Fruit fly (Drosophila melanogaster): ENCODE data around the gene CG31516.

- peak; percentile 69 for TF ChIP-seq CG10209 (GFP tag; optimal IDR thresholded peaks at IDR 0.05)
- TF ChIP-seq CG17802 (tag; optimal IDR thresholded peaks at IDR 0.05) = peak; percentile 1
- TF ChIP-seq CG6272 (GFP tag; IDR thresholded peaks at IDR 0.05) = peak; percentile 67; the same call in 1 of the 2 replicates
- TF ChIP-seq pum (GFP tag; optimal IDR thresholded peaks at IDR 0.05) = peak; percentile 36
- no peak for TF ChIP-seq slp2 (GFP tag; optimal IDR thresholded peaks at IDR 0.05)
- TF ChIP-seq CG6689 (GFP tag; IDR thresholded peaks at IDR 0.05) = peak; percentile 63
- peak; percentile 68 for TF ChIP-seq Blimp-1 (GFP tag; optimal IDR thresholded peaks at IDR 0.05)
- peak; percentile 83; the same call in 2 of the 3 replicates for TF ChIP-seq ci (GFP tag; IDR thresholded peaks at IDR 0.05)
These were observed 9.3 kb upstream of the CG31516 start, which contains the start of gene DhpD for dm6 chr3R:4229137-4229764.
